Fruit fly (Drosophila melanogaster) whole organism, adult: ENCODE results near the gene RIOK2.

ENCODE experiments used
- CG5204 ChIP-seq: fragments of 200-800 bp; sonication (Bioruptor generic); optimal IDR thresholded peaks from 2 replicates; lab custom pipeline; 2016; ENCODE audit warnings: missing biosample characterization, missing genetic modification characterization
- ovo ChIP-seq: fragments of 200-800 bp; sonication (Bioruptor generic); optimal IDR thresholded peaks from 2 replicates; lab custom pipeline; 2016; ENCODE audit warnings: missing biosample characterization, missing genetic modification characterization

DNA sequence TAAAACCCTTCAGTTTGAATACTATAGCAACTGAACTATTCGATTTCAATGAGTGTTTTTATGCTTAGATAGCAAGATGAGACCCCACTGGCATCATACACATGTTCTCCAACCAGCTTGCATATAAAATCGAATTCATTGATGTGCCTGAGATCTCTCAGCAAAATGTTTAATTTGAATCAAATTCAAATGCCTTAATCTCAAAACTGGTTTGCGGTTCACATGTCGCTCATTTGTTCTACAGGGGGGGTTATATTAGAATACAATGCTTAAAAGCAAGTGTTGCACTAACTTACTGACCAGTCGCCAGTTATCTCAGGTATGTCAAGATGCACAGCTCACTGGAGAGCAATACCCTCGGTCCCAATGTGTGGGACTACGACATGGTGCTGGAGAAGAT lies 46.6 kb upstream of the RIOK2 start, which contains the start of gene CG31103:
- no peak for TF ChIP-seq ovo
- TF ChIP-seq CG5204 (GFP tag; lab: Kevin White, UChicago): no peak
